Worm (Caenorhabditis elegans): ENCODE results near the gene rhi-1.
A peak's percentile ranks its signal among the peaks of the same experiment; 100 is the strongest.

Gene rhi-1

DNA sequence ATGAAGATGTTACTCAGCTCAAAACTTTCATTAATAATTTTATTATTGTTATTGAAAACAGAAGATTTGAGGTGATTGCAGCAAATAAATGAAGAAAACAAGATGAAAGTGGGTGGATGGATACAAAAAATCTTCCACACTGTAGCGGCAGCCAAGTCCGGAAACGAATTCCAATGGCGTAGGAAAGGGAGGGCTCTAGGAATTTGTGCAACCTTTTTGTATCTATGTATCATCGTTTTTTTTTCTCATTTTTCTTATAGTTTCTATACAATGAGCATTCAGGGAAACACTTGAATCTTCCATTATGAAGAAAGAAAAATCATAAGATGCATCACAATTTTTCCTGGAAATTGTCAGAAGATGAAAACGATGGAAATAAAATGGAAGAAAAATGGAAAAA lies 7.8 kb upstream of the rhi-1 start:
- TF ChIP-seq ahr-1 (tag; optimal IDR thresholded peaks at IDR 0.05) (no peak), pag-3 (tag; optimal IDR thresholded peaks at IDR 0.05; ENCODE audit: borderline replicate concordance) (no peak), eyg-1 (tag; optimal IDR thresholded peaks at IDR 0.05) (no peak), unc-3 (GFP tag; conservative IDR thresholded peaks at IDR 0.05) (no peak), unc-3 (tag; optimal IDR thresholded peaks at IDR 0.05) (no peak), sdc-2 (tag; optimal IDR thresholded peaks at IDR 0.05) (no peak), ceh-24 (tag; optimal IDR thresholded peaks at IDR 0.05) (no peak), ceh-22 (tag; optimal IDR thresholded peaks at IDR 0.05) (no peak), Y22D7AL.16 (tag; optimal IDR thresholded peaks at IDR 0.05) (no peak), ama-1 (optimal IDR thresholded peaks at IDR 0.05) (no peak), nhr-11 (tag; optimal IDR thresholded peaks at IDR 0.05) (no peak), madf-2 (tag; optimal IDR thresholded peaks at IDR 0.05) (no peak), ceh-14 (tag; optimal IDR thresholded peaks at IDR 0.05) (no peak), pax-1 (tag; optimal IDR thresholded peaks at IDR 0.05) (no peak), unc-55 (GFP tag; optimal IDR thresholded peaks at IDR 0.05) (no peak)

ce11 chrX:4502039-4502438 lies 6.3 kb upstream of the rhi-1 start:
- TF ChIP-seq ahr-1 (tag; optimal IDR thresholded peaks at IDR 0.05): no peak
- TF ChIP-seq pax-1 (tag; optimal IDR thresholded peaks at IDR 0.05): no peak
- TF ChIP-seq pqm-1 (tag; optimal IDR thresholded peaks at IDR 0.05): no peak
- TF ChIP-seq mec-3 (tag; optimal IDR thresholded peaks at IDR 0.05; ENCODE audit: borderline replicate concordance): no peak
- no peak for TF ChIP-seq ceh-6 (GFP tag; optimal IDR thresholded peaks at IDR 0.05)
- no peak for TF ChIP-seq nhr-232 (tag; optimal IDR thresholded peaks at IDR 0.05)
- TF ChIP-seq gmeb-2 (tag; optimal IDR thresholded peaks at IDR 0.05): no peak
- no peak for TF ChIP-seq syd-9 (tag; optimal IDR thresholded peaks at IDR 0.05)
- no peak for TF ChIP-seq ceh-31 (tag; optimal IDR thresholded peaks at IDR 0.05)
- TF ChIP-seq elt-2 (tag; optimal IDR thresholded peaks at IDR 0.05): no peak
- no peak for TF ChIP-seq hlh-8 (tag; optimal IDR thresholded peaks at IDR 0.05)
- no peak for TF ChIP-seq fkh-10 (GFP tag; optimal IDR thresholded peaks at IDR 0.05)
- no peak for TF ChIP-seq madf-2 (tag; optimal IDR thresholded peaks at IDR 0.05)
- TF ChIP-seq nfya-1 (tag; optimal IDR thresholded peaks at IDR 0.05): no peak
- TF ChIP-seq eyg-1 (tag; optimal IDR thresholded peaks at IDR 0.05): no peak

DNA sequence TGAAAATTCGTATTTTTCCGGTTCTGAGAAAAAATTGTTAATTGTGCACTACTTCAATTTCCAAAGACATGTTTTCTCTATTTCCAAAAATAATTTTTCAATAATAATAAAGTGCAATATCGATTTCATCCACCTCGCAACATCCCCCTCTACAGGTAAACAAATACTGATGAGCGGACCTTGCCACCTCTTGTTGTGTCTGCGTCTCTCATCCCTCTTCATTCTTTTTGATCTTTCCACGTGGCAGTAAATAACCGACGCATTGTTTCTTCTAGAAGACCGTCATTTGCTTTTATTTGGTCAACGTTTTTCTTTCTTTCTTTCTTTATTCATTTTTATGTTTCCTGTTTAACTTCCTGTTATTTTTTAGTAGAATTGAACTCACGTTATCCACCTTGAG lies 5.0 kb upstream of the rhi-1 start:
- TF ChIP-seq pros-1 (tag; optimal IDR thresholded peaks at IDR 0.05) (no peak), sox-2 (GFP tag; IDR thresholded peaks at IDR 0.05) (no peak)

- TF ChIP-seq unc-55 (GFP tag; optimal IDR thresholded peaks at IDR 0.05): peak; percentile 40
- peak; percentile 13 for TF ChIP-seq rnt-1 (tag; optimal IDR thresholded peaks at IDR 0.05)
- peak; percentile 28 for TF ChIP-seq unc-42 (tag; optimal IDR thresholded peaks at IDR 0.05)
- no peak for TF ChIP-seq ceh-31 (tag; optimal IDR thresholded peaks at IDR 0.05)
- no peak for TF ChIP-seq nhr-232 (tag; optimal IDR thresholded peaks at IDR 0.05)
- peak; percentile 0 for TF ChIP-seq dmd-4 (tag; optimal IDR thresholded peaks at IDR 0.05; ENCODE audit: borderline replicate concordance)
- peak; percentile 26 for TF ChIP-seq tbx-2 (tag; optimal IDR thresholded peaks at IDR 0.05)
- peak; percentile 12 for TF ChIP-seq sdc-2 (tag; optimal IDR thresholded peaks at IDR 0.05)
Measured at ce11 chrX:4504108-4504668, 4.1 kb upstream of the rhi-1 start, which contains the start of gene dgk-2. TSS of gene dgk-2 (minus strand) at chrX:4504388.

ce11 chrX:4507122-4507681 lies 1.1 kb upstream of the rhi-1 start:
- TF ChIP-seq ceh-18 (tag; optimal IDR thresholded peaks at IDR 0.05) (peak; percentile 10), pros-1 (tag; optimal IDR thresholded peaks at IDR 0.05) (no peak)

All from whole organism, late embryonic.